Fruit fly (Drosophila melanogaster) whole organism, wandering third instar larva: ENCODE results near the gene Svip.

ENCODE experiments used
- Abd-B ChIP-seq: fragments of >200 bp; optimal IDR thresholded peaks from 2 replicates; lab custom pipeline; 2017; ENCODE audit warnings: missing biosample characterization, missing genetic modification characterization
- Hr83 ChIP-seq: fragments of 200-300 bp; sonication (Bioruptor generic); optimal IDR thresholded peaks from 2 replicates; lab custom pipeline; 2016; ENCODE audit warnings: missing biosample characterization, mild to moderate bottlenecking, missing genetic modification characterization, moderate library complexity; ENCODE audit not compliant: poor library complexity, severe bottlenecking
- dl ChIP-seq, 2 experiments: fragments of 175-275, 200-275 bp in 1 of 2; fragments of 200-275 bp in 1 of 2; sonication (Bioruptor generic); optimal IDR thresholded peaks; lab custom pipeline; 2018; ENCODE audit warnings: mild to moderate bottlenecking in 2 of 2, missing biosample characterization in 2 of 2, missing genetic modification characterization in 2 of 2, moderate library complexity in 2 of 2; ENCODE audit not compliant: partially characterized antibody in 2 of 2, insufficient read depth in 1 of 2
- ey ChIP-seq: fragments of 200-800 bp; sonication (Bioruptor generic); optimal IDR thresholded peaks from 2 replicates; lab custom pipeline; 2016; ENCODE audit warnings: missing biosample characterization, missing genetic modification characterization
- foxo ChIP-seq, 2 experiments: fragments of 200-800 bp; sonication (Bioruptor generic); optimal IDR thresholded peaks; 2 replicates in 1 of 2; 3 replicates in 1 of 2; lab custom pipeline; 2016 to 2017; ENCODE audit warnings: missing biosample characterization in 2 of 2, missing genetic modification characterization in 2 of 2

- TF ChIP-seq foxo (GFP tag; optimal IDR thresholded peaks at IDR 0.05; lab: Kevin White, UChicago) (no peak), dl (GFP tag; optimal IDR thresholded peaks at IDR 0.05; lab: Kevin White, UChicago; ENCODE audit: insufficient read depth in 1 of 2, partially characterized antibody in 2 of 2) (no peak), ey (no peak), Hr83 (GFP tag; lab: Kevin White, UChicago) (no peak), Abd-B (no peak)
Measured at dm6 chr3L:9396704-9397103, 37.9 kb downstream of the Svip start.
